Worm (Caenorhabditis elegans) whole organism, L1 larva: Measurements from ENCODE around the gene txdc-12.1.

Experiments used
- lin-13 ChIP-seq: fragments of 150-350 bp; optimal IDR thresholded peaks from 2 replicates; lab custom pipeline; 2014; ENCODE audit warnings: missing biosample characterization, missing genetic modification reagents, missing genetic modification characterization
- nhr-85 ChIP-seq: sonication (generic microtip); peaks from one replicate; lab custom pipeline; 2016; ENCODE audit warnings: missing genetic modification characterization, inconsistent platforms, missing compliant biosample characterization

ce11 chrII:12202281-12202680 is 37.9 kb upstream of the txdc-12.1 start, which contains the start of gene trpp-5:
- TF ChIP-seq lin-13 (GFP tag; lab: Kevin White, UChicago) (no peak), nhr-85 (tag; lab: Kevin White, UChicago) (no peak)
